Fruit fly (Drosophila melanogaster): ENCODE measurements around the gene CG33725.
A peak's percentile ranks its signal among the peaks of the same experiment; 100 is the strongest.

The CG33725 gene

DNA sequence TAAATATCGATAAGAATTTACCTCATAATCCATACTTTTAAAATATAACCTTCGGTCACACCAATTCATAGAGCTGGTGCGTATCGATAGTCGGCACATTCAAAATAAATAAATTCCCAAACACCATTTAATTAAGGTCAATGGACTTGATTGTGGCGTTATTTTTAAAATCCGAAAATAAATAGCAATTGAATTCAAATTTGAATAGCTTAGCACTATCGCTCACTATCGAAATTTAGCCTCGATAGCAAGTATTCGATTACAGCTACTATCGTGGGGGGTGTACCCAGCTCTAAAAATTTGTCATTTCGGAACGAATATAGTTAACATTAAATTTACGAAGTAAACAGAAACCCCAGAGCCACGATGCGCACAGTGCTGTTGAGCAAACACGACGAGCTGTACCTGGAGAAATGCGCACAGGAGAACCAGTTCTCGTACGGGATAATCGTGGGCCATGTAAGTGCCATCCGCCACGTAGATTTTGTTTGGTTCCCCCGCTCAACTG, 10.9 kb upstream of the CG33725 start, which contains the start of gene CG10616 (continued):
- no peak for TF ChIP-seq CG11723 (GFP tag; optimal IDR thresholded peaks at IDR 0.05)
- TF ChIP-seq CG4617 (GFP tag; optimal IDR thresholded peaks at IDR 0.05; ENCODE audit: borderline replicate concordance) = peak; percentile 53
- TF ChIP-seq CG14965 (GFP tag; optimal IDR thresholded peaks at IDR 0.05; ENCODE audit: borderline replicate concordance) = no peak
- TF ChIP-seq CG33213 (GFP tag; optimal IDR thresholded peaks at IDR 0.05) = peak; percentile 28
- no peak for TF ChIP-seq CG31441 (GFP tag; IDR thresholded peaks at IDR 0.05)
- TF ChIP-seq pum (GFP tag; optimal IDR thresholded peaks at IDR 0.05) = no peak
- no peak for TF ChIP-seq chif (GFP tag; optimal IDR thresholded peaks at IDR 0.05)
- TF ChIP-seq CG31224 (GFP tag; IDR thresholded peaks at IDR 0.05) = no peak
- no peak for TF ChIP-seq ap (GFP tag; IDR thresholded peaks at IDR 0.05)
- TF ChIP-seq ham (GFP tag; IDR thresholded peaks at IDR 0.05) = no peak

DNA sequence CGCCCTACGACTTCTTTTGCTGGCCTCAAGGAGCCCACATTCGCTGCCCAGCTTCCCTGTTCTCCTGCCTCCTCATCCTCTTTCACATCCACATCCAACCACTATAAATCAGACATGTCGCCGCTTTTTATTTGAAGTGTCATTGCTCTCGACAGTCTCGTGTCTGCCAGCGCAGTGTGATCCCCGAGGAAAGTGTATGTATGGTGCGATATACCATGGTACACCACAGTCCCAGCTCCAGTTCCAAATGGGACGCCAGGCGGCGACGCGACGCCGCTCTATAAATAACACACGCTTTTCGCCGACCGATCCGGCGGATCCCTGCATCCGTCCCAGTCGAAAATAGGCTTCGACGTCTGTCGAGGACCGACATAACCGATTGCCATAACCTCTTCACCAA, 4.2 kb upstream of the CG33725 start:
- no peak for TF ChIP-seq NC2α (GFP tag; optimal IDR thresholded peaks at IDR 0.05)
- peak; percentile 12 for TF ChIP-seq Med (GFP tag)
- TF ChIP-seq Meics (GFP tag; optimal IDR thresholded peaks at IDR 0.05) = no peak
- TF ChIP-seq Dll (GFP tag; IDR thresholded peaks at IDR 0.05; ENCODE audit: partially characterized antibody) = no peak
- TF ChIP-seq Ets65A (GFP tag) = peak; percentile 63
- TF ChIP-seq D19A (tag; optimal IDR thresholded peaks at IDR 0.05) = peak; percentile 67
- peak; percentile 71; the same call in 1 of the 3 replicates for TF ChIP-seq CG2199 (GFP tag; IDR thresholded peaks at IDR 0.05)
- no peak for TF ChIP-seq row (GFP tag; IDR thresholded peaks at IDR 0.05)
- TF ChIP-seq unpg (GFP tag; optimal IDR thresholded peaks at IDR 0.05) = no peak

DNA sequence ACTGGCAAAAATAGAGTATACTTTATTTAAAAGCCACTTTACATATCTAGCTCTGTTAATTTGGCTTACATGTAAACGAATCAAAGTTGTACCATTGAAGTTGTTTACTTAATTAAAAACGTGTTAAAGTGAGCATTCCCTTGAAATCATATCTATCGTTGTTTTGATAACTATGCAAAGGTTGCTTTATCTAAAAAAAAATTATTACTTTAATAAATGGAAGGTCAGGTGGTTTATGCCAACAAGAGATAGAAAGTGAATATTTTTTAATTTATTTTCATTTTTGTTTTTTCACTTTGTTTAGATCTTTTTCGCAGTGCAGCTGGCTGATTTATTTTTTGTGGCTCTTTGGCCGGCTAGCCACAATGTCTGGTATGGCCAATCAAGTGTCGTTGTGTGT, 508 bp downstream of the CG33725 start:
- TF ChIP-seq CG18262 (tag; optimal IDR thresholded peaks at IDR 0.05) = peak; percentile 88
- no peak for TF ChIP-seq sr (GFP tag; IDR thresholded peaks at IDR 0.05)
- TF ChIP-seq Ptx1 (GFP tag; IDR thresholded peaks at IDR 0.05) = peak; percentile 79
- TF ChIP-seq trem (tag; optimal IDR thresholded peaks at IDR 0.05) = peak; percentile 50
- no peak for TF ChIP-seq CG1832 (GFP tag; optimal IDR thresholded peaks at IDR 0.05)
- peak; percentile 48 for TF ChIP-seq gcm2 (GFP tag; optimal IDR thresholded peaks at IDR 0.05)
- TF ChIP-seq CG14860 (GFP tag; IDR thresholded peaks at IDR 0.05; ENCODE audit: partially characterized antibody) = no peak
- no peak for TF ChIP-seq CG31365 (tag; optimal IDR thresholded peaks at IDR 0.05)
- no peak for TF ChIP-seq Spps (tag; optimal IDR thresholded peaks at IDR 0.05)
- TF ChIP-seq CG8359 (GFP tag; optimal IDR thresholded peaks at IDR 0.05; ENCODE audit: borderline replicate concordance) = no peak
- TF ChIP-seq Stat92E (GFP tag; optimal IDR thresholded peaks at IDR 0.05) = no peak
- TF ChIP-seq CG2889 (GFP tag; IDR thresholded peaks at IDR 0.05) = no peak
- peak; percentile 52 for TF ChIP-seq Bteb2 (GFP tag; optimal IDR thresholded peaks at IDR 0.05)
- TF ChIP-seq yki (optimal IDR thresholded peaks at IDR 0.05) = no peak
- peak; percentile 81 for TF ChIP-seq CG11695 (GFP tag; IDR thresholded peaks at IDR 0.05)
- TF ChIP-seq CG10959 (GFP tag; IDR thresholded peaks at IDR 0.05) = no peak
- no peak for TF ChIP-seq aop (GFP tag; IDR thresholded peaks at IDR 0.05)
- no peak for TF ChIP-seq fd102C (GFP tag; optimal IDR thresholded peaks at IDR 0.05)
- peak; percentile 95 for TF ChIP-seq sens (GFP tag)
- TF ChIP-seq Aef1 (GFP tag; IDR thresholded peaks at IDR 0.05) = peak; percentile 62
- peak; percentile 57; the same call in 1 of the 3 replicates for TF ChIP-seq Dbx (GFP tag; IDR thresholded peaks at IDR 0.05)
- no peak for TF ChIP-seq bowl (GFP tag; IDR thresholded peaks at IDR 0.05)
- no peak for TF ChIP-seq pita (GFP tag; optimal IDR thresholded peaks at IDR 0.05)
- TF ChIP-seq CG7357 (GFP tag; IDR thresholded peaks at IDR 0.05) = 0 out of 3 replicates have a peak, but pooled peaks have one; percentile 37
- no peak; the same call in 2 of the 3 replicates for TF ChIP-seq CG11560 (tag; IDR thresholded peaks at IDR 0.05)
- TF ChIP-seq CG2129 (GFP tag; IDR thresholded peaks at IDR 0.05; ENCODE audit: partially characterized antibody) = no peak
- peak; percentile 25 for TF ChIP-seq twi (tag; optimal IDR thresholded peaks at IDR 0.05)
- peak; percentile 51 for TF ChIP-seq Atf-2 (GFP tag; optimal IDR thresholded peaks at IDR 0.05)
- TF ChIP-seq CG17186 (GFP tag; optimal IDR thresholded peaks at IDR 0.05) = no peak
- no peak for TF ChIP-seq z (GFP tag; IDR thresholded peaks at IDR 0.05)
- peak; percentile 79 for TF ChIP-seq Med (GFP tag)
- TF ChIP-seq Sox102F (GFP tag; optimal IDR thresholded peaks at IDR 0.05) = peak; percentile 88
